Worm (Caenorhabditis elegans): Measurements from ENCODE around the gene srh-2.

The srh-2 gene

ce11 chrV:695914-696313, 32.2 kb upstream of the srh-2 start, which contains the start of gene srj-52:
Gene srj-52, minus strand, starts transcription at chrV:696014.
- TF ChIP-seq hlh-6 (tag; optimal IDR thresholded peaks at IDR 0.05) (no peak), fkh-10 (GFP tag; optimal IDR thresholded peaks at IDR 0.05) (no peak), sox-4 (tag; optimal IDR thresholded peaks at IDR 0.05) (no peak), syd-9 (tag; optimal IDR thresholded peaks at IDR 0.05) (no peak), unc-55 (GFP tag; optimal IDR thresholded peaks at IDR 0.05) (no peak), F13H6.1 (tag; optimal IDR thresholded peaks at IDR 0.05) (no peak), fkh-6 (tag; optimal IDR thresholded peaks at IDR 0.05) (no peak), pax-1 (tag; optimal IDR thresholded peaks at IDR 0.05) (no peak), npax-4 (tag; optimal IDR thresholded peaks at IDR 0.05) (no peak), hlh-15 (tag; optimal IDR thresholded peaks at IDR 0.05) (no peak), K02D7.2 (tag; optimal IDR thresholded peaks at IDR 0.05) (no peak)

- TF ChIP-seq nfya-1 (tag; optimal IDR thresholded peaks at IDR 0.05), result no peak
Measured at ce11 chrV:699051-699450, 29.1 kb upstream of the srh-2 start.

ce11 chrV:699489-700129, 28.5 kb upstream of the srh-2 start, which contains the start of the genes ugt-29 and srx-5:
Gene ugt-29, minus strand, starts transcription at chrV:699589.
Gene srx-5, plus strand, starts transcription at chrV:700079.
- TF ChIP-seq elt-4 (tag; optimal IDR thresholded peaks at IDR 0.05), result no peak

ce11 chrV:702260-702659, 25.8 kb upstream of the srh-2 start, which contains the start of gene srbc-37:
Gene srbc-37, plus strand, starts transcription at chrV:702560.
- no peak for TF ChIP-seq K09A11.1 (tag; optimal IDR thresholded peaks at IDR 0.05; ENCODE audit: insufficient read depth)
- TF ChIP-seq che-1 (tag; optimal IDR thresholded peaks at IDR 0.05), result no peak

ce11 chrV:706918-707317, 21.2 kb upstream of the srh-2 start, which contains the start of gene srbc-38:
Gene srbc-38, plus strand, starts transcription at chrV:707218.
- TF ChIP-seq tbx-7 (tag; optimal IDR thresholded peaks at IDR 0.05) (no peak), hlh-30 (tag; optimal IDR thresholded peaks at IDR 0.05; ENCODE audit: insufficient read depth) (no peak)

ce11 chrV:708808-709207, 19.3 kb upstream of the srh-2 start, which contains the start of gene srbc-39:
Gene srbc-39, plus strand, starts transcription at chrV:709108.
- no peak for TF ChIP-seq hlh-8 (tag; optimal IDR thresholded peaks at IDR 0.05)
- no peak for TF ChIP-seq hlh-30 (tag; optimal IDR thresholded peaks at IDR 0.05; ENCODE audit: insufficient read depth)
- TF ChIP-seq ttx-3 (tag; optimal IDR thresholded peaks at IDR 0.05), result no peak
- TF ChIP-seq tbx-7 (tag; optimal IDR thresholded peaks at IDR 0.05), result no peak
- no peak for TF ChIP-seq unc-3 (GFP tag; conservative IDR thresholded peaks at IDR 0.05)
- no peak for TF ChIP-seq unc-3 (tag; optimal IDR thresholded peaks at IDR 0.05)
- TF ChIP-seq elt-2 (tag; optimal IDR thresholded peaks at IDR 0.05), result no peak
- TF ChIP-seq ref-2 (tag; optimal IDR thresholded peaks at IDR 0.05), result no peak
- no peak for TF ChIP-seq ztf-16 (tag; optimal IDR thresholded peaks at IDR 0.05)
- TF ChIP-seq lim-6 (tag; optimal IDR thresholded peaks at IDR 0.05), result no peak
- no peak for TF ChIP-seq rnt-1 (tag; optimal IDR thresholded peaks at IDR 0.05)
- TF ChIP-seq sox-2 (GFP tag; IDR thresholded peaks at IDR 0.05), result no peak
- TF ChIP-seq pag-3 (tag; optimal IDR thresholded peaks at IDR 0.05; ENCODE audit: borderline replicate concordance), result no peak

- TF ChIP-seq rnt-1 (tag; optimal IDR thresholded peaks at IDR 0.05) (no peak), hlh-30 (tag; optimal IDR thresholded peaks at IDR 0.05; ENCODE audit: insufficient read depth) (no peak), nhr-232 (tag; optimal IDR thresholded peaks at IDR 0.05) (no peak)
Measured at ce11 chrV:712882-713281, 15.2 kb upstream of the srh-2 start, which contains the start of gene cyp-33C11. Gene cyp-33C11, minus strand, starts transcription at chrV:712982.

Data from whole organism, late embryonic.